Fruit fly (Drosophila melanogaster) whole organism, embryonic: Measurements from ENCODE around the gene mRpS31.

Experiments
- Antp ChIP-seq: fragments of 200-800 bp; sonication (Bioruptor generic); optimal IDR thresholded peaks from 3 replicates; lab custom pipeline; 2016; ENCODE audit warnings: missing biosample characterization, missing genetic modification characterization
- CG10543 ChIP-seq: fragments of 200-800 bp; sonication (Bioruptor generic); optimal IDR thresholded peaks from 3 replicates; lab custom pipeline; 2017; ENCODE audit warnings: missing biosample characterization, mild to moderate bottlenecking, missing genetic modification characterization, moderate library complexity
- CG11456 ChIP-seq: fragments of 200-800 bp; sonication (Bioruptor generic); IDR thresholded peaks from 3 replicates; pipeline ENCODE4 v1.3.6; 2022; ENCODE audit warnings: missing biosample characterization, missing genetic modification characterization
- CG12236 ChIP-seq: fragments of 200-800 bp; sonication (Bioruptor generic); optimal IDR thresholded peaks from 2 replicates; lab custom pipeline; 2016; ENCODE audit warnings: missing biosample characterization, missing genetic modification characterization
- CG12299 ChIP-seq: fragments of 200-800 bp; sonication (Bioruptor generic); optimal IDR thresholded peaks from 2 replicates; lab custom pipeline; 2018; ENCODE audit warnings: missing biosample characterization, mild to moderate bottlenecking, missing genetic modification characterization
- CG12942 ChIP-seq: fragments of 200-800 bp; sonication (Bioruptor generic); optimal IDR thresholded peaks from 3 replicates; lab custom pipeline; 2016; ENCODE audit warnings: missing biosample characterization, missing genetic modification characterization
- CG15011 ChIP-seq: fragments of 200-800 bp; sonication (Bioruptor generic); optimal IDR thresholded peaks from 3 replicates; lab custom pipeline; 2018; ENCODE audit warnings: missing biosample characterization, mild to moderate bottlenecking, missing genetic modification characterization
- CG15269 ChIP-seq: fragments of 200-800 bp; sonication (Bioruptor generic); optimal IDR thresholded peaks from 2 replicates; lab custom pipeline; 2018; ENCODE audit warnings: missing biosample characterization, mild to moderate bottlenecking, missing genetic modification characterization, moderate library complexity
- CG15696 ChIP-seq: fragments of 200-800 bp; sonication (Bioruptor generic); optimal IDR thresholded peaks from 2 replicates; lab custom pipeline; 2019; ENCODE audit warnings: missing biosample characterization, mild to moderate bottlenecking, missing genetic modification characterization, moderate library complexity
- CG18262 ChIP-seq: fragments of 200-800 bp; optimal IDR thresholded peaks from 3 replicates; lab custom pipeline; 2019; ENCODE audit warnings: missing biosample characterization, mild to moderate bottlenecking, missing genetic modification characterization, moderate library complexity
- CG2129 ChIP-seq: fragments of 200-800 bp; sonication (Bioruptor generic); IDR thresholded peaks from 2 replicates; pipeline ENCODE4 v1.3.6; 2022; ENCODE audit warnings: missing biosample characterization, missing genetic modification characterization; ENCODE audit not compliant: partially characterized antibody
- CG30403 ChIP-seq: fragments of 200-800 bp; sonication (Bioruptor generic); optimal IDR thresholded peaks from 3 replicates; lab custom pipeline; 2016; ENCODE audit warnings: missing biosample characterization, missing genetic modification characterization
- CG3163 ChIP-seq: fragments of 200-800 bp; sonication (Bioruptor generic); optimal IDR thresholded peaks from 3 replicates; lab custom pipeline; 2016; ENCODE audit warnings: missing biosample characterization, missing genetic modification characterization
- CG33213 ChIP-seq: fragments of 200-800 bp; sonication (Bioruptor generic); optimal IDR thresholded peaks from 3 replicates; lab custom pipeline; 2016; ENCODE audit warnings: missing biosample characterization, missing genetic modification characterization
- CG7987 ChIP-seq: fragments of 200-800 bp; sonication (Bioruptor generic); optimal IDR thresholded peaks from 2 replicates; lab custom pipeline; 2018; ENCODE audit warnings: missing biosample characterization, mild to moderate bottlenecking, missing genetic modification characterization, moderate library complexity
- CG8924 ChIP-seq: fragments of 200-800 bp; optimal IDR thresholded peaks from 3 replicates; lab custom pipeline; 2019; ENCODE audit warnings: missing biosample characterization, mild to moderate bottlenecking, missing genetic modification characterization, moderate library complexity
- CG9609 ChIP-seq: fragments of 200-800 bp; sonication (Bioruptor generic); optimal IDR thresholded peaks from 3 replicates; lab custom pipeline; 2016; ENCODE audit warnings: missing biosample characterization, missing genetic modification characterization
- CrebB ChIP-seq: fragments of 200-800 bp; sonication (Bioruptor generic); optimal IDR thresholded peaks from 3 replicates; lab custom pipeline; 2018; ENCODE audit warnings: missing biosample characterization, mild to moderate bottlenecking, missing genetic modification characterization
- D19A ChIP-seq: fragments of 200-800 bp; optimal IDR thresholded peaks from 3 replicates; lab custom pipeline; 2019; ENCODE audit warnings: missing biosample characterization, mild to moderate bottlenecking, missing genetic modification characterization, moderate library complexity
- Drgx ChIP-seq: fragments of 200-800 bp; sonication (Bioruptor generic); IDR thresholded peaks from 2 replicates; pipeline ENCODE4 v1.3.6; 2022; ENCODE audit warnings: missing biosample characterization, missing genetic modification characterization
- E2f1 ChIP-seq: fragments of 200-800 bp; sonication (Bioruptor generic); IDR thresholded peaks from 2 replicates; pipeline ENCODE4 v1.3.6; 2022; ENCODE audit warnings: missing biosample characterization, missing genetic modification characterization
- E2f2 ChIP-seq: fragments of 200-800 bp; sonication (Bioruptor generic); IDR thresholded peaks from 2 replicates; pipeline ENCODE4 v1.3.6; 2022; ENCODE audit warnings: missing biosample characterization, missing genetic modification characterization
- Hand ChIP-seq: fragments of 200-800 bp; sonication (Bioruptor generic); optimal IDR thresholded peaks from 2 replicates; lab custom pipeline; 2017; ENCODE audit warnings: mild to moderate bottlenecking, missing biosample characterization, missing genetic modification reagents, missing genetic modification characterization
- Nf-YA ChIP-seq: fragments of 200-800 bp; sonication (Bioruptor generic); IDR thresholded peaks from 2 replicates; pipeline ENCODE4 v1.3.6; 2022; ENCODE audit warnings: missing biosample characterization, missing genetic modification characterization
- Nf-YC ChIP-seq: fragments of 200-800 bp; optimal IDR thresholded peaks from 3 replicates; lab custom pipeline; 2019; ENCODE audit warnings: missing biosample characterization, mild to moderate bottlenecking, missing genetic modification characterization, moderate library complexity
- Oli ChIP-seq: fragments of 200-800 bp; sonication (Bioruptor generic); optimal IDR thresholded peaks from 2 replicates; lab custom pipeline; 2018; ENCODE audit warnings: missing biosample characterization, mild to moderate bottlenecking, missing genetic modification characterization, moderate library complexity
- Pdp1 ChIP-seq, 2 experiments: fragments of 200-800 bp; sonication (Bioruptor generic); optimal IDR thresholded peaks; 3 replicates each; lab custom pipeline; 2016; ENCODE audit warnings: missing biosample characterization in 2 of 2, missing genetic modification characterization in 2 of 2, mild to moderate bottlenecking in 1 of 2, moderate library complexity in 1 of 2
- Rfx ChIP-seq: fragments of 200-800 bp; sonication (Bioruptor generic); IDR thresholded peaks from 2 replicates; pipeline ENCODE4 v1.3.6; 2022; ENCODE audit warnings: missing biosample characterization, missing genetic modification characterization
- Spps ChIP-seq: fragments of 200-800 bp; sonication (Bioruptor generic); optimal IDR thresholded peaks from 2 replicates; lab custom pipeline; 2018; ENCODE audit warnings: missing biosample characterization, mild to moderate bottlenecking, missing genetic modification characterization
- Trl ChIP-seq, 3 experiments: fragments of >200 bp in 2 of 3; fragments of 200-800 bp in 1 of 3; sonication (Bioruptor generic) in 1 of 3; optimal IDR thresholded peaks; 2 replicates in 1 of 3; 3 replicates in 2 of 3; lab custom pipeline; 2016 to 2017; ENCODE audit warnings: missing biosample characterization in 1 of 3, missing genetic modification characterization in 1 of 3
- dysf ChIP-seq: fragments of 200-800 bp; sonication (Bioruptor generic); IDR thresholded peaks from 3 replicates; pipeline ENCODE4 v1.3.6; 2022; ENCODE audit warnings: missing biosample characterization, missing genetic modification characterization
- esg ChIP-seq: fragments of 200-800 bp; sonication (Bioruptor generic); conservative IDR thresholded peaks from 2 replicates; pipeline ENCODE4 v1.3.6; 2022; ENCODE audit warnings: missing biosample characterization, missing genetic modification characterization
- gem ChIP-seq: fragments of 200-800 bp; sonication (Bioruptor generic); optimal IDR thresholded peaks from 2 replicates; lab custom pipeline; 2019; ENCODE audit warnings: missing biosample characterization, mild to moderate bottlenecking, missing genetic modification characterization, moderate library complexity
- jumu ChIP-seq: fragments of 200-800 bp; sonication (Bioruptor generic); optimal IDR thresholded peaks from 3 replicates; lab custom pipeline; 2016; ENCODE audit warnings: missing biosample characterization, missing genetic modification characterization
- kah ChIP-seq: fragments of 200-800 bp; sonication (Bioruptor generic); optimal IDR thresholded peaks from 2 replicates; lab custom pipeline; 2018; ENCODE audit warnings: missing biosample characterization, mild to moderate bottlenecking, missing genetic modification characterization
- mam ChIP-seq: fragments of 200-800 bp; sonication (Bioruptor generic); optimal IDR thresholded peaks from 3 replicates; lab custom pipeline; 2016; ENCODE audit warnings: missing biosample characterization, missing genetic modification characterization
- org-1 ChIP-seq: fragments of 200-800 bp; sonication (Bioruptor generic); optimal IDR thresholded peaks from 2 replicates; lab custom pipeline; 2017; ENCODE audit warnings: missing biosample characterization, missing genetic modification characterization
- otp ChIP-seq: fragments of 200-800 bp; sonication (Bioruptor generic); IDR thresholded peaks from 3 replicates; pipeline ENCODE4, ENCODE4 v1.3.6; 2022; ENCODE audit warnings: missing biosample characterization, missing genetic modification characterization
- prd ChIP-seq, 3 experiments: fragments of >200 bp in 2 of 3; fragments of 200-800 bp in 1 of 3; sonication (Bioruptor generic) in 1 of 3; optimal IDR thresholded peaks in 2 of 3; IDR thresholded peaks in 1 of 3; 2 replicates in 2 of 3; 3 replicates in 1 of 3; pipeline versions ENCODE4 v1.3.6 to Lab custom; 2017 to 2022; ENCODE audit warnings: missing biosample characterization in 1 of 3, missing genetic modification characterization in 1 of 3
- stwl ChIP-seq: fragments of 200-800 bp; sonication (Bioruptor generic); optimal IDR thresholded peaks from 3 replicates; lab custom pipeline; 2018; ENCODE audit warnings: missing biosample characterization, mild to moderate bottlenecking, missing genetic modification characterization, moderate library complexity

Gene mRpS31

DNA sequence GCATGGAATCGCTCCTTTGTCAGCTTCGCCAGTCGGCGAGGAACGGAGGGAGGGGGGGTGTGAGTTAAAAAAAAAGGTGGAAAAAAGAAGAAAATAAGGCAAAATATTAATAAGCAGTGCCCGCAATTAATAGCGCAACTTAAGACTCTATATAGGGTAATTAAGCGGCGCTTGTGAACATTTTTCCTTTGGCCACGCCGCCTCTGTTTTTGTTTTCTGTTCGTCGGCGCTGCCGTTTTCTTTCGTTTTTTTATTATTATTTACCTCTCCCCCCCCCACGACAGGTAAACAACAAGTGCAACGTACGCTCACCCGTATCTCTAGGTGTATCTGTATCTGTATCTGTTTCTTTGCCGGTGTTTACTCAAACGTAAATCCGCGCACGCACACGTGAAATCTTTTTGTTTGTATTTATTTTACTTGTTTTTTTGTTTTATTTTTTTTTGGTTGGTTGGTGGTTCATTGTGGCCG is 22.2 kb downstream of the mRpS31 start (continued):
- TF ChIP-seq CG11456 (GFP tag; lab: Robert Waterston, UW), result 0 out of 3 replicates have a peak, but pooled peaks have one; percentile 39
- TF ChIP-seq CG10543, result peak; percentile 76
- peak; percentile 0 for TF ChIP-seq CG12236 (GFP tag; lab: Kevin White, UChicago)
- peak; percentile 44 for TF ChIP-seq CG3163 (GFP tag; lab: Kevin White, UChicago)
- peak; percentile 8 for TF ChIP-seq Spps (tag; lab: Kevin White, UChicago)
- peak; percentile 38 for TF ChIP-seq CG15269 (tag; lab: Kevin White, UChicago)
- peak; percentile 71 for TF ChIP-seq CG7987 (GFP tag; lab: Kevin White, UChicago)
- TF ChIP-seq CG15696, result peak; percentile 74
- no peak for TF ChIP-seq CrebB (tag; lab: Kevin White, UChicago)
- no peak for TF ChIP-seq Oli
- peak; percentile 6 for TF ChIP-seq D19A (tag; lab: Kevin White, UChicago)
- peak; percentile 36; the same call in 1 of the 2 replicates for TF ChIP-seq E2f1 (GFP tag; lab: Robert Waterston, UW)
- TF ChIP-seq CG8924, result peak; percentile 10
- TF ChIP-seq Nf-YC (tag; lab: Kevin White, UChicago), result no peak
- TF ChIP-seq Nf-YA (GFP tag; lab: Robert Waterston, UW), result peak; percentile 46; the same call in 1 of the 2 replicates
- no peak for TF ChIP-seq CG2129 (GFP tag; lab: Robert Waterston, UW)
- TF ChIP-seq kah, result peak; percentile 51
- TF ChIP-seq CG9609 (GFP tag; lab: Kevin White, UChicago), result no peak
- TF ChIP-seq otp (GFP tag; lab: Robert Waterston, UW), result 0 out of 3 replicates have a peak, but pooled peaks have one; percentile 11
- no peak for TF ChIP-seq prd (optimal IDR thresholded peaks at IDR 0.05; lab: Kevin White, UChicago)
- TF ChIP-seq prd (GFP tag; IDR thresholded peaks at IDR 0.05; lab: Robert Waterston, UW), result peak; percentile 33; the same call in 1 of the 3 replicates
- TF ChIP-seq Rfx (GFP tag; lab: Robert Waterston, UW), result peak; percentile 49; the same call in 1 of the 2 replicates
- peak; percentile 17 for TF ChIP-seq Antp (GFP tag; lab: Kevin White, UChicago)
- TF ChIP-seq Hand (GFP tag; lab: Kevin White, UChicago), result no peak
- TF ChIP-seq stwl, result no peak
- peak; percentile 61 for TF ChIP-seq CG15011 (GFP tag; lab: Kevin White, UChicago)
- peak; percentile 21 for TF ChIP-seq CG33213
- TF ChIP-seq dysf (GFP tag; lab: Robert Waterston, UW), result peak; percentile 58; the same call in 2 of the 3 replicates
- 0 out of 2 replicates have a peak, but pooled peaks have one; percentile 14 for TF ChIP-seq esg
- no peak for TF ChIP-seq CG18262 (tag; lab: Kevin White, UChicago)
- no peak for TF ChIP-seq CG12942 (GFP tag; lab: Kevin White, UChicago)
- no peak for TF ChIP-seq mam (GFP tag; lab: Kevin White, UChicago)
- peak; percentile 15 for TF ChIP-seq org-1 (GFP tag; lab: Kevin White, UChicago)
- no peak for TF ChIP-seq jumu (GFP tag; lab: Kevin White, UChicago)
- TF ChIP-seq Trl (optimal IDR thresholded peaks at IDR 0.05; lab: Kevin White, UChicago), result no peak
- peak; percentile 48 for TF ChIP-seq Trl (GFP tag; optimal IDR thresholded peaks at IDR 0.05; lab: Kevin White, UChicago)
- TF ChIP-seq CG12299 (tag; lab: Kevin White, UChicago), result no peak
- peak; percentile 23 for TF ChIP-seq gem (tag; lab: Kevin White, UChicago)
- peak; percentile 3 to 36 for TF ChIP-seq Pdp1 (GFP tag; optimal IDR thresholded peaks at IDR 0.05; lab: Kevin White, UChicago)
- 0 out of 2 replicates have a peak, but pooled peaks have one; percentile 11 for TF ChIP-seq E2f2 (GFP tag; lab: Robert Waterston, UW)
- peak; percentile 90 for TF ChIP-seq Drgx (GFP tag; lab: Robert Waterston, UW)
- TF ChIP-seq CG30403 (GFP tag; lab: Kevin White, UChicago), result no peak
